Worm (Caenorhabditis elegans) whole organism, L1 larva: ENCODE data around the gene ZK688.9.

Experiments
- C16A3.4 ChIP-seq: fragments of 150-350 bp; optimal IDR thresholded peaks from 2 replicates; lab custom pipeline; 2014; ENCODE audit warnings: missing biosample characterization, missing genetic modification characterization
- C34B4.2 ChIP-seq: sonication (generic microtip); optimal IDR thresholded peaks from 2 replicates; lab custom pipeline; 2017; ENCODE audit warnings: mild to moderate bottlenecking, missing genetic modification characterization, missing compliant biosample characterization
- F16B12.6 ChIP-seq: fragments of 150-350 bp; optimal IDR thresholded peaks from 2 replicates; lab custom pipeline; 2014; ENCODE audit warnings: missing biosample characterization, missing genetic modification characterization
- ama-1 ChIP-seq: fragments of 150-350 bp; optimal IDR thresholded peaks from 2 replicates; lab custom pipeline; 2014
- blmp-1 ChIP-seq: fragments of 150-350 bp; optimal IDR thresholded peaks from 2 replicates; lab custom pipeline; 2014; ENCODE audit warnings: missing biosample characterization, missing genetic modification characterization
- ceh-63 ChIP-seq: fragments of 200-800 bp; sonication (Bioruptor generic); optimal IDR thresholded peaks from 2 replicates; lab custom pipeline; 2018; ENCODE audit warnings: mild to moderate bottlenecking, missing genetic modification characterization, missing compliant biosample characterization
- ceh-82 ChIP-seq, 3 experiments: fragments of 150-350 bp in 1 of 3; sonication (generic microtip) in 2 of 3; optimal IDR thresholded peaks; 2 replicates each; lab custom pipeline; 2014 to 2017; ENCODE audit warnings: missing biosample characterization in 3 of 3, missing genetic modification characterization in 3 of 3
- ceh-88 ChIP-seq: fragments of 200-800 bp; sonication (Bioruptor generic); IDR thresholded peaks from 2 replicates; pipeline ENCODE4 v1.3.6; 2022; ENCODE audit warnings: missing genetic modification characterization, missing compliant biosample characterization
- ces-1 ChIP-seq: fragments of 150-350 bp; optimal IDR thresholded peaks from 2 replicates; lab custom pipeline; 2014; ENCODE audit warnings: missing biosample characterization, missing genetic modification reagents, missing genetic modification characterization
- dpl-1 ChIP-seq, 3 experiments: fragments of 150-350 bp in 2 of 3; sonication (generic microtip) in 1 of 3; optimal IDR thresholded peaks; 2 replicates each; lab custom pipeline; 2014 to 2017; ENCODE audit warnings: missing biosample characterization in 3 of 3, missing genetic modification characterization in 3 of 3, missing genetic modification reagents in 3 of 3
- dsc-1 ChIP-seq: sonication (generic microtip); optimal IDR thresholded peaks from 2 replicates; lab custom pipeline; 2016; ENCODE audit warnings: mild to moderate bottlenecking, missing genetic modification characterization, missing compliant biosample characterization
- efl-1 ChIP-seq, 4 experiments: fragments of 150-350 bp; optimal IDR thresholded peaks in 3 of 4; peaks in 1 of 4; 1 replicate in 1 of 4; 2 replicates in 3 of 4; lab custom pipeline; 2014; ENCODE audit warnings: missing biosample characterization in 2 of 4, missing genetic modification characterization in 2 of 4, missing genetic modification reagents in 2 of 4
- elt-3 ChIP-seq, 6 experiments: fragments of 150-350 bp in 1 of 6; sonication (generic microtip); optimal IDR thresholded peaks; 2 replicates each; lab custom pipeline; 2017 to 2018; ENCODE audit warnings: missing biosample characterization in 6 of 6, missing genetic modification characterization in 6 of 6, inconsistent platforms in 1 of 6
- fkh-8 ChIP-seq: sonication (generic microtip); optimal IDR thresholded peaks from 2 replicates; lab custom pipeline; 2016; ENCODE audit warnings: mild to moderate bottlenecking, missing genetic modification characterization, missing compliant biosample characterization
- hlh-17 ChIP-seq: fragments of 200-800 bp; sonication (Bioruptor generic); optimal IDR thresholded peaks from 2 replicates; lab custom pipeline; 2018; ENCODE audit warnings: missing genetic modification characterization, mild to moderate bottlenecking, missing compliant biosample characterization, moderate library complexity, borderline replicate concordance
- irx-1 ChIP-seq: sonication (generic microtip); optimal IDR thresholded peaks from 2 replicates; lab custom pipeline; 2016; ENCODE audit warnings: missing genetic modification characterization, missing compliant biosample characterization
- isw-1 ChIP-seq: fragments of 200-800 bp; sonication (Bioruptor generic); IDR thresholded peaks from 2 replicates; pipeline ENCODE4 v1.3.6; 2022; ENCODE audit warnings: missing genetic modification characterization, missing compliant biosample characterization
- lin-13 ChIP-seq: fragments of 150-350 bp; optimal IDR thresholded peaks from 2 replicates; lab custom pipeline; 2014; ENCODE audit warnings: missing biosample characterization, missing genetic modification reagents, missing genetic modification characterization
- lin-14 ChIP-seq: fragments of 200-800 bp; sonication (Bioruptor generic); optimal IDR thresholded peaks from 2 replicates; lab custom pipeline; 2018; ENCODE audit warnings: mild to moderate bottlenecking, missing genetic modification characterization, moderate library complexity, missing compliant biosample characterization
- lin-15B ChIP-seq: fragments of 150-350 bp; sonication (generic microtip); optimal IDR thresholded peaks from 3 replicates; lab custom pipeline; 2014; ENCODE audit warnings: missing biosample characterization, missing genetic modification characterization
- lin-35 ChIP-seq, 2 experiments: fragments of 150-350 bp; optimal IDR thresholded peaks; 2 replicates each; lab custom pipeline; 2014; ENCODE audit warnings: missing biosample characterization in 2 of 2, missing genetic modification characterization in 2 of 2, missing genetic modification reagents in 2 of 2
- lin-39 ChIP-seq: fragments of 150-350 bp; optimal IDR thresholded peaks from 2 replicates; lab custom pipeline; 2014; ENCODE audit warnings: missing biosample characterization, missing genetic modification reagents, missing genetic modification characterization
- lsy-2 ChIP-seq, 2 experiments: fragments of 150-350 bp; optimal IDR thresholded peaks; 2 replicates each; lab custom pipeline; 2014; ENCODE audit warnings: missing biosample characterization in 2 of 2, missing genetic modification characterization in 2 of 2
- mdl-1 ChIP-seq, 2 experiments: fragments of 150-350 bp; optimal IDR thresholded peaks; 2 replicates each; lab custom pipeline; 2014 to 2017; ENCODE audit warnings: missing biosample characterization in 2 of 2, missing genetic modification characterization in 2 of 2, inconsistent platforms in 1 of 2
- mep-1 ChIP-seq: fragments of 150-350 bp; optimal IDR thresholded peaks from 2 replicates; lab custom pipeline; 2014; ENCODE audit warnings: missing biosample characterization, missing genetic modification characterization
- nhr-19 ChIP-seq: fragments of 200-800 bp; sonication (Bioruptor generic); conservative IDR thresholded peaks from 2 replicates; pipeline ENCODE4 v1.3.6; 2022; ENCODE audit warnings: missing genetic modification characterization, missing compliant biosample characterization
- nhr-20 ChIP-seq: sonication (generic microtip); optimal IDR thresholded peaks from 2 replicates; lab custom pipeline; 2016; ENCODE audit warnings: mild to moderate bottlenecking, missing genetic modification characterization, missing compliant biosample characterization
- nhr-47 ChIP-seq: sonication (generic microtip); optimal IDR thresholded peaks from 2 replicates; lab custom pipeline; 2016; ENCODE audit warnings: mild to moderate bottlenecking, missing genetic modification characterization, moderate library complexity, missing compliant biosample characterization
- nhr-71 ChIP-seq: sonication (generic microtip); optimal IDR thresholded peaks from 2 replicates; lab custom pipeline; 2016; ENCODE audit warnings: mild to moderate bottlenecking, missing genetic modification characterization, moderate library complexity, missing compliant biosample characterization
- nhr-90 ChIP-seq: sonication (generic microtip); optimal IDR thresholded peaks from 2 replicates; lab custom pipeline; 2016; ENCODE audit warnings: mild to moderate bottlenecking, missing genetic modification characterization, missing compliant biosample characterization; ENCODE audit not compliant: poor library complexity
- pag-3 ChIP-seq: sonication (generic microtip); optimal IDR thresholded peaks from 2 replicates; lab custom pipeline; 2017; ENCODE audit warnings: missing genetic modification characterization, mild to moderate bottlenecking, missing compliant biosample characterization, antibody characterized with exemption, borderline replicate concordance; ENCODE audit not compliant: insufficient read depth
- pqm-1 ChIP-seq: sonication (generic microtip); optimal IDR thresholded peaks from 3 replicates; lab custom pipeline; 2017; ENCODE audit warnings: missing biosample characterization, missing genetic modification characterization
- rnt-1 ChIP-seq: sonication (generic microtip); optimal IDR thresholded peaks from 2 replicates; lab custom pipeline; 2016; ENCODE audit warnings: mild to moderate bottlenecking, missing genetic modification characterization, moderate library complexity, missing compliant biosample characterization
- skn-1 ChIP-seq: fragments of 150-350 bp; optimal IDR thresholded peaks from 2 replicates; lab custom pipeline; 2014; ENCODE audit warnings: missing biosample characterization, missing genetic modification characterization
- snu-23 ChIP-seq: sonication (generic microtip); optimal IDR thresholded peaks from 2 replicates; lab custom pipeline; 2016; ENCODE audit warnings: missing genetic modification characterization, missing compliant biosample characterization
- sox-4 ChIP-seq: sonication (generic microtip); optimal IDR thresholded peaks from 2 replicates; lab custom pipeline; 2016; ENCODE audit warnings: missing genetic modification characterization, missing compliant biosample characterization
- sup-37 ChIP-seq: fragments of 200-800 bp; sonication (Bioruptor generic); optimal IDR thresholded peaks from 2 replicates; lab custom pipeline; 2018; ENCODE audit warnings: mild to moderate bottlenecking, missing genetic modification characterization, missing compliant biosample characterization
- swsn-7 ChIP-seq: sonication (generic microtip); optimal IDR thresholded peaks from 2 replicates; lab custom pipeline; 2016; ENCODE audit warnings: missing genetic modification characterization, missing compliant biosample characterization
- tlp-1 ChIP-seq: fragments of 150-350 bp; optimal IDR thresholded peaks from 2 replicates; lab custom pipeline; 2014; ENCODE audit warnings: missing biosample characterization, missing genetic modification characterization
- unc-130 ChIP-seq: fragments of 150-350 bp; optimal IDR thresholded peaks from 2 replicates; lab custom pipeline; 2017; ENCODE audit warnings: missing biosample characterization, missing genetic modification characterization, inconsistent platforms
- unc-86 ChIP-seq: sonication (generic microtip); optimal IDR thresholded peaks from 2 replicates; lab custom pipeline; 2016; ENCODE audit warnings: missing genetic modification characterization, missing compliant biosample characterization
- xbp-1 ChIP-seq: sonication (generic microtip); optimal IDR thresholded peaks from 2 replicates; lab custom pipeline; 2016; ENCODE audit warnings: missing genetic modification characterization, missing compliant biosample characterization

Gene ZK688.9

DNA sequence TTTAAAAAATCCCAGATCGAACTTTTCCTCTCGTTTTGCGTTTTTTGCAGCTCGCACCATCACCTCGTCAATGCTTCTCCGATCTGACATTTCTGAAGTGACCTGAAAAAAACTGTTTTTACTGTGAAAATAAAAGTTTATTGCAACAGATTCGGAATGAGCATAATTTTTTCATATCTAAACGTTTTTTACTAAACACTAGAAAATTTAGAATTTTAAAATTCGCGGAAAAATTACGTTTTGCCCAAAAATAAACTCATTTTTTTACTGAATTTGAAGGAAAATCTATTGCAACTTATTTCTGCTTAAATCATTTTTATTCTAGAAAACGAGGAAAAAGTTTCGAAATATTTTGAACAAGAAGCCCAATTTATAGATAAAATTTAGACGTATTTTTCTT, at the start of gene ZK688.9:
TSS of gene ZK688.9 (minus strand) at position 101 of the 400 bp plus-strand sequence.
- TF ChIP-seq lin-13 (GFP tag; lab: Kevin White, UChicago) (no peak), mep-1 (tag; lab: Kevin White, UChicago) (no peak), C34B4.2 (tag; lab: Kevin White, UChicago) (no peak), hlh-17 (GFP tag; lab: Kevin White, UChicago) (no peak), dpl-1 (GFP tag; optimal IDR thresholded peaks at IDR 0.05; lab: Kevin White, UChicago) (no peak), sup-37 (no peak), dsc-1 (tag; lab: Kevin White, UChicago) (no peak), elt-3 (tag; optimal IDR thresholded peaks at IDR 0.05; lab: Kevin White, UChicago) (no peak), sox-4 (tag; lab: Kevin White, UChicago) (no peak), nhr-47 (tag; lab: Kevin White, UChicago) (no peak)

- peak in 1 of 3 experiments; percentile 35 for TF ChIP-seq ceh-82 (tag; optimal IDR thresholded peaks at IDR 0.05; lab: Kevin White, UChicago)
- TF ChIP-seq tlp-1 (tag; lab: Kevin White, UChicago), result no peak
- peak; percentile 27 for TF ChIP-seq nhr-90 (tag; lab: Kevin White, UChicago)
- TF ChIP-seq F16B12.6 (tag; lab: Kevin White, UChicago), result peak; percentile 44
- TF ChIP-seq nhr-20, result peak; percentile 51
- TF ChIP-seq blmp-1 (tag; lab: Kevin White, UChicago), result peak; percentile 33
- TF ChIP-seq mep-1 (tag; lab: Kevin White, UChicago), result peak; percentile 70
- TF ChIP-seq swsn-7 (tag; lab: Kevin White, UChicago), result peak; percentile 34
- peak in 1 of 2 experiments; percentile 17 for TF ChIP-seq mdl-1 (tag; optimal IDR thresholded peaks at IDR 0.05; lab: Kevin White, UChicago)
- peak; percentile 55 for TF ChIP-seq C16A3.4
- peak; percentile 18 for TF ChIP-seq lin-15B (tag; lab: Kevin White, UChicago)
- TF ChIP-seq sup-37, result no peak
- TF ChIP-seq efl-1 (optimal IDR thresholded peaks at IDR 0.05; lab: Kevin White, UChicago), result peak; percentile 64 to 81
- TF ChIP-seq efl-1 (GFP tag; optimal IDR thresholded peaks at IDR 0.05 in 1 of 2; lab: Kevin White, UChicago), result peak; percentile 83 to 98
- no peak for TF ChIP-seq pqm-1 (tag; lab: Kevin White, UChicago)
- peak; percentile 63 for TF ChIP-seq snu-23
- TF ChIP-seq dpl-1 (GFP tag; optimal IDR thresholded peaks at IDR 0.05; lab: Kevin White, UChicago), result peak; percentile 56 to 87 (median 83)
- TF ChIP-seq nhr-71 (tag; lab: Kevin White, UChicago), result peak; percentile 53
- no peak for TF ChIP-seq ama-1
- TF ChIP-seq lin-35 (GFP tag; optimal IDR thresholded peaks at IDR 0.05; lab: Kevin White, UChicago), result peak; percentile 74 to 87
- no peak for TF ChIP-seq fkh-8 (tag; lab: Kevin White, UChicago)
- peak; percentile 24 for TF ChIP-seq skn-1 (tag; lab: Kevin White, UChicago)
- TF ChIP-seq lsy-2 (tag; optimal IDR thresholded peaks at IDR 0.05; lab: Kevin White, UChicago), result peak; percentile 64 to 74
- peak; percentile 39 for TF ChIP-seq xbp-1
- TF ChIP-seq unc-86 (tag; lab: Kevin White, UChicago), result peak; percentile 15
- TF ChIP-seq rnt-1, result peak; percentile 64
- peak; percentile 29 for TF ChIP-seq lin-39
- TF ChIP-seq elt-3 (tag; optimal IDR thresholded peaks at IDR 0.05; lab: Kevin White, UChicago), result no peak
Observed at ce11 chrIII:7928549-7929129, 45.8 kb upstream of the ZK688.9 start, which contains the start of the genes C29E4.13 and npp-15. C29E4.13 (minus strand) TSS chrIII:7928717. npp-15 (plus strand) TSS chrIII:7929043.

DNA sequence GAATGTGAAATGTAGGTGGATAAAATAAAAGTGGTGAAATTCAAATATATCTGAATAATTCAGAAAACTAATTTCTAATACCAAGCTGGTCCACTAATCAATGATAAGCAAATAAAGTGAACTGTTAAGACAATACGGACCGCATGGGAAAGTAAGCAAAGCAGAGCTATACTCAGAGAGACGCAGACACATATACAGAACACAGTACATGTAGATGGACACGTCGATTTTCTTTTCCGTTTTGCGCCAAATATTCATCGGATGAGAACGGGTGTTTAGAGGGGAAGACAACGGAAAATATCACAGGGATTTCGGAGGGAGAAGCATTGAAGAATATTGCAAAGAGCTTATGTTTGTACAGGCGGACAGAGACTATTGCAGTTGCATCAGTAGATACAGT, 43.2 kb upstream of the ZK688.9 start:
- TF ChIP-seq ceh-88 (GFP tag; lab: Robert Waterston, UW) (no peak), blmp-1 (tag; lab: Kevin White, UChicago) (peak; percentile 27)

- TF ChIP-seq nhr-19 (no peak), unc-130 (tag; lab: Kevin White, UChicago) (no peak), pag-3 (tag; lab: Kevin White, UChicago) (no peak), nhr-20 (no peak), sup-37 (no peak), ceh-63 (GFP tag; lab: Kevin White, UChicago) (no peak), irx-1 (tag; lab: Kevin White, UChicago) (no peak), isw-1 (GFP tag; lab: Robert Waterston, UW) (no peak), ces-1 (GFP tag; lab: Kevin White, UChicago) (no peak), lin-13 (GFP tag; lab: Kevin White, UChicago) (no peak), xbp-1 (no peak), lin-14 (no peak), ama-1 (no peak)
Observed at ce11 chrIII:7924821-7925220, 42.0 kb upstream of the ZK688.9 start, which contains the start of gene tag-250. tag-250 (minus strand) TSS chrIII:7924921.
